Worm (Caenorhabditis elegans): ENCODE measurements around the gene C06C3.4.

C06C3.4 gene

ce11 chrII:9412086-9412608 lies 39.1 kb downstream of the C06C3.4 start, which contains the start of gene arrd-3:
Gene arrd-3 (plus strand): TSS chrII:9412558.
- TF ChIP-seq unc-62 (GFP tag; optimal IDR thresholded peaks at IDR 0.05) = no peak

ce11 chrII:9416381-9417276 lies 43.5 kb downstream of the C06C3.4 start, which contains the start of the genes gss-1 and chch-3:
Gene gss-1 (minus strand): TSS chrII:9416431.
Gene chch-3 (plus strand): TSS chrII:9417013.
- no peak for TF ChIP-seq unc-62 (GFP tag; optimal IDR thresholded peaks at IDR 0.05)

- no peak for TF ChIP-seq unc-62 (GFP tag; optimal IDR thresholded peaks at IDR 0.05)
These were observed 45.0 kb downstream of the C06C3.4 start, which contains the start of the genes M176.4 and M176.16 for ce11 chrII:9418065-9418567. Gene M176.4 (plus strand): TSS chrII:9418365. Gene M176.16 (plus strand): TSS chrII:9418517.

- TF ChIP-seq unc-62 (GFP tag; optimal IDR thresholded peaks at IDR 0.05) = no peak
These were observed 45.9 kb downstream of the C06C3.4 start for ce11 chrII:9418843-9419532.

- TF ChIP-seq unc-62 (GFP tag; optimal IDR thresholded peaks at IDR 0.05) = no peak
These were observed 48.9 kb downstream of the C06C3.4 start, which contains the start of gene M176.11 for ce11 chrII:9421969-9422368. Gene M176.11 (plus strand): TSS chrII:9422269.
